Worm (Caenorhabditis elegans): ENCODE data around the gene tgt-2.

- TF ChIP-seq nhr-237 (tag; optimal IDR thresholded peaks at IDR 0.05) (no peak), nhr-21 (tag; optimal IDR thresholded peaks at IDR 0.05) (no peak), nhr-11 (tag; optimal IDR thresholded peaks at IDR 0.05) (no peak), snpc-4 (tag; optimal IDR thresholded peaks at IDR 0.05) (no peak), ama-1 (optimal IDR thresholded peaks at IDR 0.05) (no peak), ZK546.5 (tag; optimal IDR thresholded peaks at IDR 0.05) (no peak), lin-39 (tag; optimal IDR thresholded peaks at IDR 0.05) (no peak), zag-1 (tag; optimal IDR thresholded peaks at IDR 0.05) (no peak)
Measured at ce11 chrV:19031456-19031855, 33.3 kb downstream of the tgt-2 start, which contains the start of gene Y39B6A.27.
